Worm (Caenorhabditis elegans) whole organism, young adult: ENCODE measurements around the gene bca-2.
A peak's percentile ranks its signal among the peaks of the same experiment; 100 is the strongest.

ENCODE experiments used
- B0261.1 ChIP-seq: sonication (generic microtip); optimal IDR thresholded peaks from 2 replicates; lab custom pipeline; 2016; ENCODE audit warnings: mild to moderate bottlenecking, missing genetic modification characterization, moderate library complexity, missing compliant biosample characterization
- F10E7.11 ChIP-seq: sonication (generic microtip); optimal IDR thresholded peaks from 2 replicates; lab custom pipeline; 2017; ENCODE audit warnings: mild to moderate bottlenecking, missing genetic modification characterization, moderate library complexity, missing compliant biosample characterization
- F22D6.2 ChIP-seq: sonication (generic microtip); optimal IDR thresholded peaks from 2 replicates; lab custom pipeline; 2016; ENCODE audit warnings: mild to moderate bottlenecking, missing genetic modification characterization, missing compliant biosample characterization
- F55B11.4 ChIP-seq: sonication (generic microtip); optimal IDR thresholded peaks from 2 replicates; lab custom pipeline; 2016; ENCODE audit warnings: missing compliant biosample characterization, missing genetic modification characterization, borderline replicate concordance; ENCODE audit not compliant: insufficient read depth
- T26A5.8 ChIP-seq: sonication (generic microtip); optimal IDR thresholded peaks from 2 replicates; lab custom pipeline; 2016; ENCODE audit warnings: missing genetic modification characterization, missing compliant biosample characterization
- Y53F4B.3 ChIP-seq: fragments of 200-800 bp; sonication (Bioruptor generic); IDR thresholded peaks from 2 replicates; pipeline ENCODE4 v1.3.6; 2022; ENCODE audit warnings: missing genetic modification reagents, missing genetic modification characterization, missing compliant biosample characterization
- Y67H2A.10 ChIP-seq: fragments of 200-800 bp; sonication (Bioruptor generic); conservative IDR thresholded peaks from 2 replicates; pipeline ENCODE4 v1.3.6; 2022; ENCODE audit warnings: missing genetic modification reagents, missing genetic modification characterization, missing compliant biosample characterization
- ama-1 ChIP-seq, 3 experiments: fragments of 150-350 bp in 1 of 3; sonication (generic microtip) in 2 of 3; optimal IDR thresholded peaks; 2 replicates each; lab custom pipeline; 2014 to 2018; ENCODE audit warnings: missing biosample characterization in 2 of 3, missing genetic modification characterization in 2 of 3, missing genetic modification reagents in 2 of 3
- aptf-3 ChIP-seq: fragments of 200-800 bp; sonication (Bioruptor generic); IDR thresholded peaks from 2 replicates; pipeline ENCODE4 v1.3.6; 2022; ENCODE audit warnings: missing genetic modification characterization, missing compliant biosample characterization
- attf-5 ChIP-seq: fragments of 200-800 bp; sonication (Bioruptor generic); optimal IDR thresholded peaks from 2 replicates; lab custom pipeline; 2018; ENCODE audit warnings: mild to moderate bottlenecking, missing genetic modification characterization, missing compliant biosample characterization
- attf-6 ChIP-seq: fragments of 200-800 bp; sonication (Bioruptor generic); IDR thresholded peaks from 2 replicates; pipeline ENCODE4 v1.3.6; 2022; ENCODE audit warnings: missing genetic modification reagents, missing genetic modification characterization, missing compliant biosample characterization
- bed-2 ChIP-seq: fragments of 200-800 bp; sonication (Bioruptor generic); IDR thresholded peaks from 2 replicates; pipeline ENCODE4 v1.3.6; 2022; ENCODE audit warnings: missing genetic modification reagents, missing genetic modification characterization, missing compliant biosample characterization
- ceh-100 ChIP-seq: fragments of 200-800 bp; sonication (Bioruptor generic); IDR thresholded peaks from 2 replicates; pipeline ENCODE4 v1.3.6; 2022; ENCODE audit warnings: missing genetic modification reagents, missing genetic modification characterization, missing compliant biosample characterization
- ceh-40 ChIP-seq: fragments of 200-800 bp; sonication (Bioruptor generic); IDR thresholded peaks from 2 replicates; pipeline ENCODE4 v1.3.6; 2022; ENCODE audit warnings: missing genetic modification characterization, missing compliant biosample characterization
- efl-1 ChIP-seq: fragments of 150-350 bp; optimal IDR thresholded peaks from 2 replicates; lab custom pipeline; 2014; ENCODE audit warnings: missing biosample characterization, missing genetic modification reagents, missing genetic modification characterization
- egl-18 ChIP-seq: fragments of 200-800 bp; sonication (Bioruptor generic); IDR thresholded peaks from 2 replicates; pipeline ENCODE4 v1.3.6; 2022; ENCODE audit warnings: missing genetic modification reagents, missing genetic modification characterization, missing compliant biosample characterization
- egrh-3 ChIP-seq: fragments of 200-800 bp; sonication (Bioruptor generic); IDR thresholded peaks from 2 replicates; pipeline ENCODE4 v1.3.6; 2022; ENCODE audit warnings: missing genetic modification reagents, missing genetic modification characterization, missing compliant biosample characterization
- fkh-3 ChIP-seq: sonication (generic microtip); optimal IDR thresholded peaks from 2 replicates; lab custom pipeline; 2016; ENCODE audit warnings: mild to moderate bottlenecking, missing genetic modification characterization, missing compliant biosample characterization
- gei-17 ChIP-seq: fragments of 200-800 bp; sonication (Bioruptor generic); optimal IDR thresholded peaks from 2 replicates; lab custom pipeline; 2018; ENCODE audit warnings: mild to moderate bottlenecking, missing genetic modification characterization, missing compliant biosample characterization
- him-1 ChIP-seq: sonication (generic microtip); optimal IDR thresholded peaks from 2 replicates; lab custom pipeline; 2016; ENCODE audit warnings: missing genotype, missing genetic modification reagents, missing genetic modification characterization, missing compliant biosample characterization
- hrde-1 ChIP-seq: sonication (generic microtip); optimal IDR thresholded peaks from 2 replicates; lab custom pipeline; 2016; ENCODE audit warnings: missing genetic modification characterization, mild to moderate bottlenecking, missing compliant biosample characterization, moderate library complexity, missing genotype, missing genetic modification reagents, borderline replicate concordance
- hsf-1 ChIP-seq: fragments of 200-800 bp; sonication (Bioruptor generic); IDR thresholded peaks from 2 replicates; pipeline ENCODE4 v1.3.6; 2022; ENCODE audit warnings: missing genetic modification reagents, missing genetic modification characterization, missing compliant biosample characterization
- lin-40 ChIP-seq: sonication (generic microtip); optimal IDR thresholded peaks from 2 replicates; lab custom pipeline; 2016; ENCODE audit warnings: missing genetic modification characterization, mild to moderate bottlenecking, missing compliant biosample characterization, missing genotype, missing genetic modification reagents
- lsl-1 ChIP-seq: fragments of 200-800 bp; sonication (Bioruptor generic); optimal IDR thresholded peaks from 2 replicates; lab custom pipeline; 2018; ENCODE audit warnings: mild to moderate bottlenecking, missing genetic modification characterization, moderate library complexity, missing compliant biosample characterization
- madf-8 ChIP-seq: fragments of 200-800 bp; sonication (Bioruptor generic); conservative IDR thresholded peaks from 2 replicates; pipeline ENCODE4 v1.3.6; 2022; ENCODE audit warnings: missing genetic modification reagents, missing genetic modification characterization, missing compliant biosample characterization
- mxl-1 ChIP-seq: sonication (generic microtip); optimal IDR thresholded peaks from 2 replicates; lab custom pipeline; 2016; ENCODE audit warnings: missing genetic modification characterization, missing compliant biosample characterization
- nfya-1 ChIP-seq: sonication (generic microtip); optimal IDR thresholded peaks from 2 replicates; lab custom pipeline; 2017; ENCODE audit warnings: antibody characterized with exemption, missing compliant biosample characterization, missing genetic modification characterization, borderline replicate concordance; ENCODE audit not compliant: insufficient read depth
- nfya-2 ChIP-seq: fragments of 200-800 bp; sonication (Bioruptor generic); IDR thresholded peaks from 2 replicates; pipeline ENCODE4 v1.3.6; 2022; ENCODE audit warnings: missing genetic modification reagents, missing genetic modification characterization, missing compliant biosample characterization
- pbrm-1 ChIP-seq: fragments of 200-800 bp; sonication (Bioruptor generic); IDR thresholded peaks from 2 replicates; pipeline ENCODE4 v1.3.6; 2022; ENCODE audit warnings: missing genetic modification reagents, missing genetic modification characterization, missing compliant biosample characterization
- repo-1 ChIP-seq: sonication (generic microtip); optimal IDR thresholded peaks from 2 replicates; lab custom pipeline; 2017; ENCODE audit warnings: mild to moderate bottlenecking, missing genetic modification characterization, missing compliant biosample characterization
- sdz-38 ChIP-seq: sonication (generic microtip); optimal IDR thresholded peaks from 2 replicates; lab custom pipeline; 2016; ENCODE audit warnings: missing genotype, missing genetic modification characterization, missing compliant biosample characterization
- snpc-1.1 ChIP-seq: sonication (generic microtip); optimal IDR thresholded peaks from 2 replicates; lab custom pipeline; 2017; ENCODE audit warnings: missing genetic modification characterization, mild to moderate bottlenecking, missing compliant biosample characterization, antibody characterized with exemption, moderate library complexity, missing genotype, missing genetic modification reagents; ENCODE audit not compliant: insufficient read depth
- snpc-3.4 ChIP-seq: sonication (generic microtip); optimal IDR thresholded peaks from 2 replicates; lab custom pipeline; 2017; ENCODE audit warnings: missing genetic modification characterization, mild to moderate bottlenecking, missing compliant biosample characterization, antibody characterized with exemption, moderate library complexity, missing genotype, missing genetic modification reagents
- somi-1 ChIP-seq: fragments of 200-800 bp; sonication (Bioruptor generic); optimal IDR thresholded peaks from 2 replicates; lab custom pipeline; 2018; ENCODE audit warnings: mild to moderate bottlenecking, missing genetic modification characterization, missing compliant biosample characterization
- sptf-2 ChIP-seq: fragments of 200-800 bp; sonication (Bioruptor generic); optimal IDR thresholded peaks from 2 replicates; lab custom pipeline; 2018; ENCODE audit warnings: mild to moderate bottlenecking, missing genetic modification characterization, missing compliant biosample characterization
- unc-62 ChIP-seq: fragments of 150-350 bp; optimal IDR thresholded peaks from 2 replicates; lab custom pipeline; 2014; ENCODE audit warnings: missing biosample characterization, missing genetic modification reagents, missing genetic modification characterization
- zfh-2 ChIP-seq: fragments of 200-800 bp; sonication (Bioruptor generic); conservative IDR thresholded peaks from 2 replicates; pipeline ENCODE4 v1.3.6; 2022; ENCODE audit warnings: missing genetic modification reagents, missing genetic modification characterization, missing compliant biosample characterization
- zim-3 ChIP-seq: sonication (generic microtip); optimal IDR thresholded peaks from 2 replicates; lab custom pipeline; 2017; ENCODE audit warnings: mild to moderate bottlenecking, missing genetic modification characterization, moderate library complexity, missing compliant biosample characterization
- ztf-25 ChIP-seq: fragments of 200-800 bp; sonication (Bioruptor generic); IDR thresholded peaks from 2 replicates; pipeline ENCODE4 v1.3.6; 2022; ENCODE audit warnings: missing genetic modification reagents, missing genetic modification characterization, missing compliant biosample characterization
- ztf-26 ChIP-seq: sonication (generic microtip); optimal IDR thresholded peaks from 2 replicates; lab custom pipeline; 2017; ENCODE audit warnings: missing genetic modification characterization, missing compliant biosample characterization
- ztf-3 ChIP-seq: fragments of 200-800 bp; sonication (Bioruptor generic); optimal IDR thresholded peaks from 2 replicates; lab custom pipeline; 2018; ENCODE audit warnings: mild to moderate bottlenecking, missing genetic modification characterization, missing compliant biosample characterization

Gene bca-2

DNA sequence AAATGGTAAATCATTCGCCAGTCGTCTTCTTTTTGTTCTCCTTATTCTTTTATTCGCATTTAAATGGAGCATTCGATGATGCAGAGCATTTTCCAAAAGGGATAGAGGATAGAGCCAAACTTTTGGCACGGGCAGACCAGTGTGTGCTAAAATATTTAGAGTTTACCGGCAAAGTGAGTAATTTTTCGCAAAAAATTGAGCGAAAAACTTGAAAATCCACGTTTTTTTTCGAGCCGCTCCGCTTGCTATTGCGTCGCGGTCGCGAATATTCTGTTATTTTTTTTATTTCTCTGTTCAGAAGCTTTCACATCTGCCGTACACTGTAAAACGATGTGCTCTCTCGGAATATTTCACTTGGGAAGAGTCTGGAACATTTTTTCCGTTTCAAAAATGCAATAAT lies 11.2 kb downstream of the bca-2 start, which contains the start of gene Y116A8C.43 (continued):
- TF ChIP-seq ztf-3, result no peak
- TF ChIP-seq egrh-3 (GFP tag; lab: Robert Waterston, UW), result no peak
- TF ChIP-seq pbrm-1, result no peak
- no peak for TF ChIP-seq efl-1
- TF ChIP-seq Y67H2A.10, result no peak
- TF ChIP-seq F55B11.4 (tag; lab: Kevin White, UChicago), result no peak
- no peak for TF ChIP-seq lsl-1 (GFP tag; lab: Kevin White, UChicago)
- TF ChIP-seq Y53F4B.3 (GFP tag; lab: Robert Waterston, UW), result no peak
- no peak for TF ChIP-seq fkh-3
- no peak for TF ChIP-seq T26A5.8
- no peak for TF ChIP-seq ztf-26
- peak; percentile 92 for TF ChIP-seq attf-6 (GFP tag; lab: Robert Waterston, UW)
- no peak for TF ChIP-seq lin-40
- TF ChIP-seq sptf-2 (GFP tag; lab: Kevin White, UChicago), result no peak
- TF ChIP-seq madf-8 (GFP tag; lab: Robert Waterston, UW), result 0 out of 2 replicates have a peak, but pooled peaks have one; percentile 8
- no peak for TF ChIP-seq sdz-38 (tag; lab: Kevin White, UChicago)
- TF ChIP-seq nfya-1 (tag; lab: Kevin White, UChicago), result no peak
- no peak for TF ChIP-seq ama-1 (optimal IDR thresholded peaks at IDR 0.05; lab: Kevin White, UChicago)
- TF ChIP-seq ama-1 (GFP tag; optimal IDR thresholded peaks at IDR 0.05; lab: Kevin White, UChicago), result no peak
- TF ChIP-seq ceh-40, result no peak
- TF ChIP-seq him-1 (tag; lab: Kevin White, UChicago), result peak; percentile 37
- no peak for TF ChIP-seq F22D6.2 (tag; lab: Kevin White, UChicago)
- TF ChIP-seq zfh-2, result no peak
- TF ChIP-seq bed-2, result no peak
- TF ChIP-seq attf-5 (GFP tag; lab: Kevin White, UChicago), result peak; percentile 18
- peak; percentile 57 for TF ChIP-seq zim-3 (tag; lab: Kevin White, UChicago)
- TF ChIP-seq egl-18, result no peak
- TF ChIP-seq gei-17 (GFP tag; lab: Kevin White, UChicago), result no peak
- TF ChIP-seq ztf-25 (GFP tag; lab: Robert Waterston, UW), result 0 out of 2 replicates have a peak, but pooled peaks have one; percentile 10
- TF ChIP-seq hrde-1 (tag; lab: Kevin White, UChicago), result peak; percentile 67
- TF ChIP-seq B0261.1, result no peak
- peak; percentile 26 for TF ChIP-seq ceh-100 (GFP tag; lab: Robert Waterston, UW)
- no peak for TF ChIP-seq hsf-1 (GFP tag; lab: Robert Waterston, UW)
- no peak for TF ChIP-seq aptf-3 (GFP tag; lab: Robert Waterston, UW)
- no peak for TF ChIP-seq somi-1
- peak; percentile 17 for TF ChIP-seq mxl-1 (tag; lab: Kevin White, UChicago)
- no peak for TF ChIP-seq unc-62 (GFP tag; lab: Kevin White, UChicago)
- no peak for TF ChIP-seq nfya-2 (GFP tag; lab: Robert Waterston, UW)
- TF ChIP-seq F10E7.11 (tag; lab: Kevin White, UChicago), result peak; percentile 5
- TF ChIP-seq repo-1 (tag; lab: Kevin White, UChicago), result peak; percentile 55
- TF ChIP-seq snpc-3.4, result no peak
- TF ChIP-seq snpc-1.1 (tag; lab: Kevin White, UChicago), result no peak
